Worm (Caenorhabditis elegans) whole organism, early embryonic: ENCODE data around the gene F40F8.11.

Experiments used
- ama-1 ChIP-seq: fragments of 150-350 bp; optimal IDR thresholded peaks from 2 replicates; lab custom pipeline; 2014
- flt-1 ChIP-seq: fragments of 200-800 bp; sonication (Bioruptor generic); IDR thresholded peaks from 2 replicates; pipeline ENCODE4 v1.3.6; 2022; ENCODE audit warnings: missing genetic modification characterization, missing compliant biosample characterization
- hmbx-1 ChIP-seq: sonication (generic microtip); optimal IDR thresholded peaks from 2 replicates; lab custom pipeline; 2016; ENCODE audit warnings: mild to moderate bottlenecking, missing genetic modification characterization, missing compliant biosample characterization
- hmg-4 ChIP-seq: fragments of 200-800 bp; sonication (Bioruptor generic); optimal IDR thresholded peaks from 2 replicates; lab custom pipeline; 2018; ENCODE audit warnings: mild to moderate bottlenecking, missing genetic modification characterization, missing compliant biosample characterization
- hnd-1 ChIP-seq: sonication (generic microtip); optimal IDR thresholded peaks from 2 replicates; lab custom pipeline; 2016; ENCODE audit warnings: missing genetic modification characterization, missing compliant biosample characterization
- pes-1 ChIP-seq: fragments of 200-800 bp; sonication (Bioruptor generic); IDR thresholded peaks from 2 replicates; pipeline ENCODE4 v1.3.6; 2022; ENCODE audit warnings: missing genetic modification reagents, missing genetic modification characterization, missing compliant biosample characterization

- TF ChIP-seq hmbx-1 (tag; lab: Kevin White, UChicago) (no peak), pes-1 (no peak), flt-1 (GFP tag; lab: Robert Waterston, UW) (no peak), ama-1 (no peak), hmg-4 (GFP tag; lab: Kevin White, UChicago) (no peak), hnd-1 (no peak)
Observed at ce11 chrII:11156160-11156559, 23.8 kb upstream of the F40F8.11 start.
